Fruit fly (Drosophila melanogaster): Measurements from ENCODE around the gene CG31041.

- TF ChIP-seq CTCF (optimal IDR thresholded peaks at IDR 0.05) (no peak), CG8478 (optimal IDR thresholded peaks at IDR 0.05) (no peak)
Observed at dm6 chr3R:29583299-29583698, 7.4 kb downstream of the CG31041 start.

All from S2 (cell line).